Fruit fly (Drosophila melanogaster) whole organism, embryonic: Measurements from ENCODE around the gene Cpr.
A peak's percentile ranks its signal among the peaks of the same experiment; 100 is the strongest.

Experiments used
- Aef1 ChIP-seq: fragments of 200-800 bp; sonication (Bioruptor generic); IDR thresholded peaks from 3 replicates; pipeline ENCODE4 v1.3.6; 2022; ENCODE audit warnings: missing biosample characterization, missing genetic modification characterization
- CG11456 ChIP-seq: fragments of 200-800 bp; sonication (Bioruptor generic); IDR thresholded peaks from 3 replicates; pipeline ENCODE4 v1.3.6; 2022; ENCODE audit warnings: missing biosample characterization, missing genetic modification characterization
- CG11695 ChIP-seq: fragments of 200-800 bp; sonication (Bioruptor generic); IDR thresholded peaks from 3 replicates; pipeline ENCODE4 v1.3.6; 2022; ENCODE audit warnings: missing biosample characterization, missing genetic modification characterization
- CG12391 ChIP-seq: fragments of 200-800 bp; sonication (Bioruptor generic); optimal IDR thresholded peaks from 3 replicates; lab custom pipeline; 2018; ENCODE audit warnings: missing biosample characterization, mild to moderate bottlenecking, missing genetic modification characterization, moderate library complexity
- CG13287 ChIP-seq: fragments of 200-800 bp; sonication (Bioruptor generic); IDR thresholded peaks from 2 replicates; pipeline ENCODE4 v1.3.6; 2022; ENCODE audit warnings: missing biosample characterization, missing genetic modification characterization; ENCODE audit not compliant: partially characterized antibody
- CG13775 ChIP-seq: fragments of 200-800 bp; sonication (Bioruptor generic); optimal IDR thresholded peaks from 3 replicates; lab custom pipeline; 2017; ENCODE audit warnings: missing biosample characterization, mild to moderate bottlenecking, missing genetic modification characterization
- CG14014 ChIP-seq: fragments of 200-800 bp; sonication (Bioruptor generic); IDR thresholded peaks from 2 replicates; pipeline ENCODE4 v1.3.6; 2022; ENCODE audit warnings: missing biosample characterization, missing genetic modification characterization
- CG14050 ChIP-seq: fragments of 200-800 bp; sonication (Bioruptor generic); IDR thresholded peaks from 3 replicates; pipeline ENCODE4 v1.3.6; 2022; ENCODE audit warnings: missing biosample characterization, missing genetic modification characterization
- CG15479 ChIP-seq: fragments of 200-800 bp; sonication (Bioruptor generic); optimal IDR thresholded peaks from 3 replicates; lab custom pipeline; 2019; ENCODE audit warnings: missing biosample characterization, mild to moderate bottlenecking, missing genetic modification characterization, moderate library complexity
- CG18599 ChIP-seq: fragments of 200-800 bp; sonication (Bioruptor generic); optimal IDR thresholded peaks from 3 replicates; lab custom pipeline; 2017; ENCODE audit warnings: missing biosample characterization, missing genetic modification characterization, mild to moderate bottlenecking, moderate library complexity, missing genetic modification reagents
- CG32532 ChIP-seq: fragments of 200-800 bp; sonication (Bioruptor generic); IDR thresholded peaks from 2 replicates; pipeline ENCODE4 v1.3.6; 2022; ENCODE audit warnings: missing biosample characterization, missing genetic modification characterization
- CG34376 ChIP-seq: fragments of 200-800 bp; sonication (Bioruptor generic); optimal IDR thresholded peaks from 2 replicates; lab custom pipeline; 2018; ENCODE audit warnings: missing biosample characterization, mild to moderate bottlenecking, missing genetic modification characterization
- CG4360 ChIP-seq: fragments of 200-800 bp; sonication (Bioruptor generic); IDR thresholded peaks from 2 replicates; pipeline ENCODE4 v1.3.6; 2022; ENCODE audit warnings: missing biosample characterization, missing genetic modification characterization
- CG4730 ChIP-seq: fragments of 200-800 bp; sonication (Bioruptor generic); IDR thresholded peaks from 2 replicates; pipeline ENCODE4 v1.3.6; 2022; ENCODE audit warnings: missing biosample characterization, missing genetic modification characterization
- CG7357 ChIP-seq: fragments of 200-800 bp; sonication (Bioruptor generic); IDR thresholded peaks from 3 replicates; pipeline ENCODE4 v1.3.6; 2022; ENCODE audit warnings: missing biosample characterization, missing genetic modification characterization
- CG7963 ChIP-seq: fragments of 200-800 bp; sonication (Bioruptor generic); IDR thresholded peaks from 3 replicates; pipeline ENCODE4 v1.3.6; 2022; ENCODE audit warnings: missing biosample characterization, missing genetic modification characterization; ENCODE audit not compliant: partially characterized antibody
- CG8478 ChIP-seq: fragments of >200 bp; optimal IDR thresholded peaks from 2 replicates; lab custom pipeline; 2018
- CG9932 ChIP-seq: fragments of 200-800 bp; sonication (Bioruptor generic); IDR thresholded peaks from 2 replicates; pipeline ENCODE4 v1.3.6; 2022; ENCODE audit warnings: missing biosample characterization, missing genetic modification characterization
- CHES-1-like ChIP-seq: fragments of 200-800 bp; sonication (Bioruptor generic); optimal IDR thresholded peaks from 2 replicates; lab custom pipeline; 2016; ENCODE audit warnings: missing biosample characterization, missing genetic modification characterization
- Dek ChIP-seq: fragments of 200-800 bp; sonication (Bioruptor generic); optimal IDR thresholded peaks from 3 replicates; lab custom pipeline; 2019; ENCODE audit warnings: missing biosample characterization, mild to moderate bottlenecking, missing genetic modification characterization, moderate library complexity
- Drgx ChIP-seq: fragments of 200-800 bp; sonication (Bioruptor generic); IDR thresholded peaks from 2 replicates; pipeline ENCODE4 v1.3.6; 2022; ENCODE audit warnings: missing biosample characterization, missing genetic modification characterization
- Elba2 ChIP-seq: fragments of 200-800 bp; sonication (Bioruptor generic); optimal IDR thresholded peaks from 3 replicates; lab custom pipeline; 2016; ENCODE audit warnings: missing biosample characterization, missing genetic modification characterization
- HLH3B ChIP-seq: fragments of 200-800 bp; sonication (Bioruptor generic); IDR thresholded peaks from 2 replicates; pipeline ENCODE4 v1.3.6; 2022; ENCODE audit warnings: missing biosample characterization, missing genetic modification characterization
- HLH4C ChIP-seq: fragments of 200-800 bp; sonication (Bioruptor generic); IDR thresholded peaks from 3 replicates; pipeline ENCODE4 v1.3.6; 2022; ENCODE audit warnings: missing biosample characterization, missing genetic modification characterization; ENCODE audit not compliant: partially characterized antibody
- HLHmδ ChIP-seq: fragments of 200-800 bp; sonication (Bioruptor generic); optimal IDR thresholded peaks from 2 replicates; lab custom pipeline; 2018; ENCODE audit warnings: missing biosample characterization, mild to moderate bottlenecking, missing genetic modification characterization, moderate library complexity
- HmgZ ChIP-seq: fragments of 200-800 bp; sonication (Bioruptor generic); optimal IDR thresholded peaks from 2 replicates; lab custom pipeline; 2018; ENCODE audit warnings: missing biosample characterization, mild to moderate bottlenecking, missing genetic modification characterization
- Rfx ChIP-seq: fragments of 200-800 bp; sonication (Bioruptor generic); IDR thresholded peaks from 2 replicates; pipeline ENCODE4 v1.3.6; 2022; ENCODE audit warnings: missing biosample characterization, missing genetic modification characterization
- Rx ChIP-seq: fragments of 200-800 bp; sonication (Bioruptor generic); IDR thresholded peaks from 2 replicates; pipeline ENCODE4 v1.3.6; 2022; ENCODE audit warnings: missing biosample characterization, missing genetic modification characterization
- Ssrp ChIP-seq: fragments of 200-800 bp; sonication (Bioruptor generic); optimal IDR thresholded peaks from 2 replicates; lab custom pipeline; 2018; ENCODE audit warnings: missing biosample characterization, mild to moderate bottlenecking, missing genetic modification characterization, moderate library complexity
- Trl ChIP-seq, 3 experiments: fragments of >200 bp in 2 of 3; fragments of 200-800 bp in 1 of 3; sonication (Bioruptor generic) in 1 of 3; optimal IDR thresholded peaks; 2 replicates in 1 of 3; 3 replicates in 2 of 3; lab custom pipeline; 2016 to 2017; ENCODE audit warnings: missing biosample characterization in 1 of 3, missing genetic modification characterization in 1 of 3
- bigmax ChIP-seq: fragments of 200-800 bp; sonication (Bioruptor generic); optimal IDR thresholded peaks from 2 replicates; lab custom pipeline; 2018; ENCODE audit warnings: missing biosample characterization, mild to moderate bottlenecking, missing genetic modification characterization
- bowl ChIP-seq: fragments of 200-800 bp; sonication (Bioruptor generic); IDR thresholded peaks from 2 replicates; pipeline ENCODE4 v1.3.6; 2022; ENCODE audit warnings: missing biosample characterization, missing genetic modification characterization
- bsh ChIP-seq, 2 experiments: fragments of 200-800 bp; sonication (Bioruptor generic); optimal IDR thresholded peaks; 2 replicates each; lab custom pipeline; 2017 to 2018; ENCODE audit warnings: mild to moderate bottlenecking in 2 of 2, missing biosample characterization in 2 of 2, missing genetic modification characterization in 2 of 2, moderate library complexity in 1 of 2
- chinmo ChIP-seq: fragments of 200-800 bp; sonication (Bioruptor generic); IDR thresholded peaks from 4 replicates; pipeline ENCODE4 v1.3.6; 2022; ENCODE audit warnings: missing biosample characterization, missing genetic modification characterization; ENCODE audit not compliant: partially characterized antibody
- corto ChIP-seq: fragments of 200-800 bp; sonication (Bioruptor generic); optimal IDR thresholded peaks from 2 replicates; lab custom pipeline; 2016; ENCODE audit warnings: missing biosample characterization, mild to moderate bottlenecking, missing genetic modification characterization, moderate library complexity
- crc ChIP-seq: fragments of 200-800 bp; sonication (Bioruptor generic); optimal IDR thresholded peaks from 2 replicates; lab custom pipeline; 2016; ENCODE audit warnings: missing biosample characterization, missing genetic modification characterization
- exex ChIP-seq: fragments of 200-800 bp; sonication (Bioruptor generic); optimal IDR thresholded peaks from 4 replicates; lab custom pipeline; 2018; ENCODE audit warnings: missing biosample characterization, mild to moderate bottlenecking, missing genetic modification characterization, moderate library complexity
- hbn ChIP-seq: fragments of 200-800 bp; sonication (Bioruptor generic); IDR thresholded peaks from 2 replicates; pipeline ENCODE4 v1.3.6; 2022; ENCODE audit warnings: missing biosample characterization, missing genetic modification characterization; ENCODE audit not compliant: partially characterized antibody
- her ChIP-seq: fragments of 200-800 bp; sonication (Bioruptor generic); optimal IDR thresholded peaks from 2 replicates; lab custom pipeline; 2016; ENCODE audit warnings: missing biosample characterization, missing genetic modification characterization
- kni ChIP-seq: fragments of 200-800 bp; sonication (Bioruptor generic); optimal IDR thresholded peaks from 3 replicates; lab custom pipeline; 2017; ENCODE audit warnings: mild to moderate bottlenecking, missing biosample characterization, missing genetic modification reagents, missing genetic modification characterization
- lbe ChIP-seq: fragments of 200-800 bp; sonication (Bioruptor generic); optimal IDR thresholded peaks from 2 replicates; lab custom pipeline; 2016; ENCODE audit warnings: missing biosample characterization, mild to moderate bottlenecking, missing genetic modification characterization
- nom ChIP-seq: fragments of 200-800 bp; sonication (Bioruptor generic); optimal IDR thresholded peaks from 2 replicates; lab custom pipeline; 2017; ENCODE audit warnings: missing biosample characterization, missing genetic modification characterization, mild to moderate bottlenecking, moderate library complexity, missing genetic modification reagents
- onecut ChIP-seq: fragments of 200-800 bp; sonication (Bioruptor generic); IDR thresholded peaks from 2 replicates; pipeline ENCODE4 v1.3.6; 2022; ENCODE audit warnings: missing biosample characterization, missing genetic modification characterization
- psq ChIP-seq: fragments of 200-800 bp; sonication (Bioruptor generic); optimal IDR thresholded peaks from 2 replicates; lab custom pipeline; 2017; ENCODE audit warnings: missing biosample characterization, missing genetic modification characterization
- sim ChIP-seq: fragments of 200-800 bp; sonication (Bioruptor generic); IDR thresholded peaks from 2 replicates; pipeline ENCODE4 v1.3.6; 2022; ENCODE audit warnings: missing biosample characterization, missing genetic modification characterization
- sr ChIP-seq: fragments of 200-800 bp; sonication (Bioruptor generic); IDR thresholded peaks from 3 replicates; pipeline ENCODE4 v1.3.6; 2022; ENCODE audit warnings: missing biosample characterization, missing genetic modification characterization
- wdn ChIP-seq: fragments of 200-800 bp; sonication (Bioruptor generic); IDR thresholded peaks from 2 replicates; pipeline ENCODE4 v1.3.6; 2022; ENCODE audit warnings: missing biosample characterization, missing genetic modification characterization

Gene Cpr

dm6 chr2L:6323536-6324385 lies 14.9 kb upstream of the Cpr start, which contains the start of gene PDZ-GEF (continued):
- TF ChIP-seq CG18599 (GFP tag; lab: Kevin White, UChicago) (peak; percentile 7), CG7357 (0 out of 3 replicates have a peak, but pooled peaks have one; percentile 35), kni (GFP tag; lab: Kevin White, UChicago) (no peak), onecut (GFP tag; lab: Robert Waterston, UW) (peak; percentile 53; the same call in 1 of the 2 replicates), sim (GFP tag; lab: Robert Waterston, UW) (no peak), CG9932 (GFP tag; lab: Robert Waterston, UW) (peak; percentile 50)

dm6 chr2L:6324386-6324744 lies 14.3 kb upstream of the Cpr start:
- TF ChIP-seq lbe (GFP tag; lab: Kevin White, UChicago) (peak; percentile 58), Aef1 (GFP tag; lab: Robert Waterston, UW) (no peak), onecut (GFP tag; lab: Robert Waterston, UW) (no peak), crc (GFP tag; lab: Kevin White, UChicago) (no peak), CHES-1-like (peak; percentile 8), wdn (no peak), hbn (GFP tag; lab: Robert Waterston, UW) (peak; percentile 38; the same call in 1 of the 2 replicates), CG4360 (GFP tag; lab: Robert Waterston, UW) (peak; percentile 60; the same call in 1 of the 2 replicates), chinmo (GFP tag; lab: Robert Waterston, UW) (peak; percentile 94), CG13287 (GFP tag; lab: Robert Waterston, UW) (peak; percentile 34; the same call in 1 of the 2 replicates), Ssrp (no peak), psq (no peak), Drgx (GFP tag; lab: Robert Waterston, UW) (peak; percentile 94), HLHmδ (GFP tag; lab: Kevin White, UChicago) (no peak), Elba2 (GFP tag; lab: Kevin White, UChicago) (no peak), bowl (GFP tag; lab: Robert Waterston, UW) (no peak), HmgZ (peak; percentile 0), sr (GFP tag; lab: Robert Waterston, UW) (peak; percentile 98), HLH3B (no peak), bigmax (GFP tag; lab: Kevin White, UChicago) (no peak), CG12391 (tag; lab: Kevin White, UChicago) (no peak), CG8478 (lab: Kevin White, UChicago) (peak; percentile 60), CG14050 (GFP tag; lab: Robert Waterston, UW) (no peak), her (no peak), Rx (no peak), CG15479 (no peak), nom (GFP tag; lab: Kevin White, UChicago) (peak; percentile 88), CG32532 (GFP tag; lab: Robert Waterston, UW) (no peak), corto (GFP tag; lab: Kevin White, UChicago) (peak; percentile 75), CG34376 (peak; percentile 18), CG11695 (GFP tag; lab: Robert Waterston, UW) (peak; percentile 15; the same call in 1 of the 3 replicates), HLH4C (GFP tag; lab: Robert Waterston, UW) (no peak), CG13775 (GFP tag; lab: Kevin White, UChicago) (no peak), CG4730 (no peak), CG11456 (GFP tag; lab: Robert Waterston, UW) (no peak), bsh (GFP tag; optimal IDR thresholded peaks at IDR 0.05; lab: Kevin White, UChicago) (peak in 1 of 2 experiments; percentile 71), exex (no peak), CG7963 (no peak), CG14014 (GFP tag; lab: Robert Waterston, UW) (peak; percentile 6; the same call in 1 of the 2 replicates), Trl (optimal IDR thresholded peaks at IDR 0.05; lab: Kevin White, UChicago) (peak; percentile 66 to 83), Trl (GFP tag; optimal IDR thresholded peaks at IDR 0.05; lab: Kevin White, UChicago) (no peak), Rfx (GFP tag; lab: Robert Waterston, UW) (peak; percentile 34; the same call in 1 of the 2 replicates), Dek (tag; lab: Kevin White, UChicago) (no peak)
